Worm (Caenorhabditis elegans) whole organism, late embryonic: Measurements from ENCODE around the gene snpc-1.2.

Source experiments
- C08G9.2 ChIP-seq: sonication (generic microtip); optimal IDR thresholded peaks from 2 replicates; lab custom pipeline; 2016; ENCODE audit warnings: mild to moderate bottlenecking, missing genetic modification characterization, moderate library complexity, missing compliant biosample characterization
- C38D4.7 ChIP-seq: fragments of 200-800 bp; sonication (Bioruptor generic); optimal IDR thresholded peaks from 2 replicates; lab custom pipeline; 2018; ENCODE audit warnings: mild to moderate bottlenecking, missing genetic modification characterization, moderate library complexity, missing compliant biosample characterization
- K02D7.2 ChIP-seq: sonication (generic microtip); optimal IDR thresholded peaks from 2 replicates; lab custom pipeline; 2017; ENCODE audit warnings: mild to moderate bottlenecking, missing genetic modification characterization, missing compliant biosample characterization
- K09A11.1 ChIP-seq: sonication (generic microtip); optimal IDR thresholded peaks from 2 replicates; lab custom pipeline; 2017; ENCODE audit warnings: antibody characterized with exemption, mild to moderate bottlenecking, missing genetic modification characterization, missing compliant biosample characterization; ENCODE audit not compliant: insufficient read depth
- T23F11.4 ChIP-seq: fragments of 200-800 bp; sonication (Bioruptor generic); optimal IDR thresholded peaks from 2 replicates; lab custom pipeline; 2018; ENCODE audit warnings: mild to moderate bottlenecking, missing genetic modification characterization, missing compliant biosample characterization
- ahr-1 ChIP-seq: sonication (generic microtip); optimal IDR thresholded peaks from 2 replicates; lab custom pipeline; 2016; ENCODE audit warnings: missing genetic modification characterization, missing compliant biosample characterization
- ama-1 ChIP-seq: fragments of 150-350 bp; optimal IDR thresholded peaks from 2 replicates; lab custom pipeline; 2014
- ceh-14 ChIP-seq: sonication (generic microtip); optimal IDR thresholded peaks from 2 replicates; lab custom pipeline; 2016; ENCODE audit warnings: missing genotype, missing genetic modification characterization, missing compliant biosample characterization
- ceh-2 ChIP-seq: sonication (generic microtip); optimal IDR thresholded peaks from 2 replicates; lab custom pipeline; 2016; ENCODE audit warnings: missing genotype, missing genetic modification characterization, missing compliant biosample characterization
- ceh-24 ChIP-seq: sonication (generic microtip); optimal IDR thresholded peaks from 2 replicates; lab custom pipeline; 2016; ENCODE audit warnings: mild to moderate bottlenecking, missing genetic modification characterization, missing compliant biosample characterization
- ceh-30 ChIP-seq: fragments of 150-350 bp; optimal IDR thresholded peaks from 2 replicates; lab custom pipeline; 2014; ENCODE audit warnings: missing biosample characterization, missing genetic modification characterization
- ceh-31 ChIP-seq: sonication (generic microtip); optimal IDR thresholded peaks from 2 replicates; lab custom pipeline; 2016; ENCODE audit warnings: missing genetic modification characterization, missing compliant biosample characterization
- ceh-9 ChIP-seq: sonication (generic microtip); optimal IDR thresholded peaks from 2 replicates; lab custom pipeline; 2016; ENCODE audit warnings: mild to moderate bottlenecking, missing genetic modification characterization, inconsistent platforms, missing compliant biosample characterization
- dmd-4 ChIP-seq: sonication (generic microtip); optimal IDR thresholded peaks from 2 replicates; lab custom pipeline; 2016; ENCODE audit warnings: borderline replicate concordance, missing genetic modification characterization, missing compliant biosample characterization
- dve-1 ChIP-seq: sonication (generic microtip); optimal IDR thresholded peaks from 2 replicates; lab custom pipeline; 2017; ENCODE audit warnings: antibody characterized with exemption, mild to moderate bottlenecking, missing genetic modification characterization, missing compliant biosample characterization
- elt-4 ChIP-seq: sonication (generic microtip); optimal IDR thresholded peaks from 2 replicates; lab custom pipeline; 2016; ENCODE audit warnings: missing genetic modification characterization, missing compliant biosample characterization
- ets-4 ChIP-seq: sonication (generic microtip); optimal IDR thresholded peaks from 2 replicates; lab custom pipeline; 2016; ENCODE audit warnings: missing genetic modification characterization, missing compliant biosample characterization
- fax-1 ChIP-seq: sonication (generic microtip); optimal IDR thresholded peaks from 2 replicates; lab custom pipeline; 2016; ENCODE audit warnings: missing genotype, missing genetic modification characterization, missing compliant biosample characterization
- fkh-10 ChIP-seq: fragments of 150-350 bp; optimal IDR thresholded peaks from 2 replicates; lab custom pipeline; 2014; ENCODE audit warnings: missing biosample characterization, missing genetic modification reagents, missing genetic modification characterization
- hlh-13 ChIP-seq: fragments of 200-800 bp; sonication (Bioruptor generic); optimal IDR thresholded peaks from 2 replicates; lab custom pipeline; 2018; ENCODE audit warnings: mild to moderate bottlenecking, missing genetic modification characterization, missing compliant biosample characterization
- hlh-15 ChIP-seq: sonication (generic microtip); optimal IDR thresholded peaks from 2 replicates; lab custom pipeline; 2016; ENCODE audit warnings: missing genetic modification characterization, missing compliant biosample characterization
- hlh-6 ChIP-seq: sonication (generic microtip); optimal IDR thresholded peaks from 2 replicates; lab custom pipeline; 2016; ENCODE audit warnings: missing genotype, missing genetic modification characterization, missing compliant biosample characterization
- hlh-8 ChIP-seq: sonication (generic microtip); optimal IDR thresholded peaks from 2 replicates; lab custom pipeline; 2016; ENCODE audit warnings: missing genotype, missing genetic modification characterization, missing compliant biosample characterization
- lim-6 ChIP-seq: sonication (generic microtip); optimal IDR thresholded peaks from 2 replicates; lab custom pipeline; 2016; ENCODE audit warnings: missing genetic modification characterization, missing compliant biosample characterization
- mec-3 ChIP-seq: sonication (generic microtip); optimal IDR thresholded peaks from 2 replicates; lab custom pipeline; 2016; ENCODE audit warnings: borderline replicate concordance, missing genetic modification characterization, missing compliant biosample characterization
- nfya-1 ChIP-seq: sonication (generic microtip); optimal IDR thresholded peaks from 2 replicates; lab custom pipeline; 2017; ENCODE audit warnings: missing genetic modification characterization, mild to moderate bottlenecking, missing compliant biosample characterization, antibody characterized with exemption, moderate library complexity
- nhr-232 ChIP-seq: sonication (generic microtip); optimal IDR thresholded peaks from 2 replicates; lab custom pipeline; 2016; ENCODE audit warnings: missing genetic modification characterization, missing compliant biosample characterization
- npax-4 ChIP-seq: sonication (generic microtip); optimal IDR thresholded peaks from 2 replicates; lab custom pipeline; 2016; ENCODE audit warnings: missing genetic modification characterization, missing compliant biosample characterization
- pag-3 ChIP-seq: sonication (generic microtip); optimal IDR thresholded peaks from 2 replicates; lab custom pipeline; 2016; ENCODE audit warnings: missing compliant biosample characterization, missing genetic modification characterization, borderline replicate concordance
- pat-9 ChIP-seq: fragments of 200-800 bp; sonication (Bioruptor generic); optimal IDR thresholded peaks from 2 replicates; lab custom pipeline; 2018; ENCODE audit warnings: mild to moderate bottlenecking, missing genetic modification characterization, moderate library complexity, missing compliant biosample characterization
- pha-2 ChIP-seq: sonication (generic microtip); optimal IDR thresholded peaks from 2 replicates; lab custom pipeline; 2017; ENCODE audit warnings: mild to moderate bottlenecking, missing genetic modification characterization, missing compliant biosample characterization
- ref-2 ChIP-seq: sonication (generic microtip); optimal IDR thresholded peaks from 2 replicates; lab custom pipeline; 2016; ENCODE audit warnings: missing genetic modification characterization, missing compliant biosample characterization
- sdc-2 ChIP-seq: sonication (generic microtip); optimal IDR thresholded peaks from 2 replicates; lab custom pipeline; 2016; ENCODE audit warnings: missing genotype, missing genetic modification characterization, missing compliant biosample characterization
- sox-4 ChIP-seq: sonication (generic microtip); optimal IDR thresholded peaks from 2 replicates; lab custom pipeline; 2017; ENCODE audit warnings: mild to moderate bottlenecking, missing genetic modification characterization, inconsistent platforms, missing compliant biosample characterization
- syd-9 ChIP-seq: sonication (generic microtip); optimal IDR thresholded peaks from 2 replicates; lab custom pipeline; 2016; ENCODE audit warnings: mild to moderate bottlenecking, missing genetic modification characterization, moderate library complexity, missing compliant biosample characterization
- tbx-2 ChIP-seq: sonication (generic microtip); optimal IDR thresholded peaks from 2 replicates; lab custom pipeline; 2016; ENCODE audit warnings: missing genetic modification characterization, missing compliant biosample characterization
- tbx-7 ChIP-seq: sonication (generic microtip); optimal IDR thresholded peaks from 2 replicates; lab custom pipeline; 2016; ENCODE audit warnings: missing genotype, missing genetic modification characterization, missing compliant biosample characterization
- unc-3 ChIP-seq, 2 experiments: fragments of 200-800 bp in 1 of 2; sonication (Bioruptor generic) in 1 of 2; sonication (generic microtip) in 1 of 2; conservative IDR thresholded peaks in 1 of 2; optimal IDR thresholded peaks in 1 of 2; 2 replicates each; pipeline versions ENCODE4 v1.3.6 to Lab custom; 2016 to 2022; ENCODE audit warnings: missing compliant biosample characterization in 2 of 2, missing genetic modification characterization in 2 of 2, missing genetic modification reagents in 1 of 2
- unc-42 ChIP-seq: sonication (generic microtip); optimal IDR thresholded peaks from 2 replicates; lab custom pipeline; 2016; ENCODE audit warnings: missing genotype, missing genetic modification characterization, missing compliant biosample characterization
- unc-55 ChIP-seq: sonication (generic microtip); optimal IDR thresholded peaks from 2 replicates; lab custom pipeline; 2017; ENCODE audit warnings: missing biosample characterization, missing genetic modification reagents, missing genetic modification characterization
- unc-86 ChIP-seq: sonication (generic microtip); optimal IDR thresholded peaks from 2 replicates; lab custom pipeline; 2016; ENCODE audit warnings: missing genetic modification characterization, missing compliant biosample characterization
- zip-5 ChIP-seq: sonication (generic microtip); optimal IDR thresholded peaks from 2 replicates; lab custom pipeline; 2016; ENCODE audit warnings: missing genetic modification characterization, missing compliant biosample characterization
- ztf-16 ChIP-seq: sonication (generic microtip); optimal IDR thresholded peaks from 2 replicates; lab custom pipeline; 2017; ENCODE audit warnings: missing genetic modification characterization, missing compliant biosample characterization

Gene snpc-1.2

DNA sequence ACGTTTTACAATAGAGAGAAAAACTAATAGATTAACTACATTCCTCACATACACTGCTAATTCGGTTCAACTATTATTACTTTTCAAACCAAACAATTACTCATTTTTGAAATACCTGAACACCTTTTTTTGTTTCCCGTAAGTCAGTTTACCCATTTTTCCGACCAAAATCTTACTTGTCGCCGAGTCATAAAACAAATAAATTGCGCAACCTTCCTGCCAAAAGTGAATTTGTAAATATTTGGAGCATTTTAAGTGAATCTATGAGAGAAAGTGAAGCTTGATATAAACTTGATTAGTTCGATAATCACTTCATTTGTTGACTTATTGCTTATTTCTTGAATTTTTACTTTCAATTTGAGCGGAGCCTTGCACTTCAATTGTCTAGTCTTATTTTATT, 39.6 kb upstream of the snpc-1.2 start:
- TF ChIP-seq T23F11.4 (GFP tag; lab: Kevin White, UChicago) (no peak), pag-3 (tag; lab: Kevin White, UChicago) (no peak), zip-5 (tag; lab: Kevin White, UChicago) (no peak), mec-3 (tag; lab: Kevin White, UChicago) (no peak), unc-3 (GFP tag; conservative IDR thresholded peaks at IDR 0.05; lab: Robert Waterston, UW) (no peak), unc-3 (tag; optimal IDR thresholded peaks at IDR 0.05; lab: Kevin White, UChicago) (no peak), K02D7.2 (no peak), dmd-4 (tag; lab: Kevin White, UChicago) (no peak), hlh-13 (GFP tag; lab: Kevin White, UChicago) (no peak), hlh-15 (tag; lab: Kevin White, UChicago) (no peak), hlh-6 (tag; lab: Kevin White, UChicago) (no peak)

DNA sequence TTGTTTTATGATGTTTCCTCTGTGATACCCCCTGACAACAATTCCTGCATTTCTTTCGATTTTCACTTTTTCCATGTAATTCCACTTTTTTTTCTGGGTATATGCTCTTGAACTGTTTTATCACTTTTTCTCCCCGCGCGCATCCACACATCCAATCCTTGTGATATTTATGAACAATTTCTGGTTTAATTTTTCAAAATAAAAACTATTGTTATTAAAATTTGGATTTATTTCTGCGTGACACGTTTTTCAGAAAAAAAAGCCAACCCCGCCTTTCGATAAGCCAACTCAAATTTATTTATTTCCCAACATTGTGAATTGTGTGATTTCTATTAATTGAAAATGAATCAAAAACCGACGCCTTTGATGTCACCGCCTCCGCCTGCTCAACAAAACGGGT, 35.3 kb upstream of the snpc-1.2 start, which contains the start of gene Y39E4B.11:
TSS of gene Y39E4B.11 (plus strand) at position 301 of the 400 bp plus-strand sequence.
- TF ChIP-seq hlh-8 (tag; lab: Kevin White, UChicago) (no peak), K02D7.2 (peak; percentile 17)

DNA sequence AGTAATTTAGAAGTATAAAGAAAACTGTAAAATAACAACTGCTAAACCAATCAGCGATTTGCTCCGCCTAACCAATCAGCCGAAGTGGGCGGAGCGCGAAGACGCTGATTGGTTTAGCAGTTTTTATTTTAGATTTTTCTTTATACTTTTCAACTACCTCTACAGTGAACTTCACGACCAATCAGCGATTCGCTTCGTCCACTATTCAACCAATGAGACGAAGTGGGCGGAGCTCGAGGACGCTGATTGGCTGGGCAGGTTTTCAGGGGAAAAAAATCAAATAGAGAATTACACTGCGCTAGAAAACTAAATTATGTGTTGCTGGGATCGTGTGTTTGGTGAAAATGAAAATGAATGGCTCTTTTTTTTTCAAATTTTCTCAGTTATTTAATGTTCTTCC, 32.6 kb upstream of the snpc-1.2 start:
- TF ChIP-seq nfya-1 (tag; lab: Kevin White, UChicago): peak; percentile 94
- TF ChIP-seq hlh-8 (tag; lab: Kevin White, UChicago): no peak
- TF ChIP-seq, all 69 proteins: peak for 1

DNA sequence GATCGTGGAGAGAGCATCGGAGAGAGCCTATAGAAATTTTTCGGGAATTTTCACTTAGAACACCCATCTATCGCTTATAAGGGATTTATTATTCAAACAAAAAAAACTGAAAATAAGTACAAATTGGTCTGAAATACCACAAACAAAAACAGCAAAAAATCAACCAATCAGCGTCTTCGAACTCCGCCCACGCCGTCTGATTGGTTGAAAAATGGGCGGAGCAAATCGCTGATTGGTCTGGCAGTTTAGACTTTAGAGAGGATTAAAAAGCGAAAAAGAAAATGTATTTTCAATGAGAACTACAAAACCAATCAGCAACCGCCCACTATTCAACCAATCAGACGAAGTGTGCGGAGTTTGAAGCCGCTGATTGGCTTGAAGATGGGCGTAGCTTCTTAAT, 31.7 kb upstream of the snpc-1.2 start:
- TF ChIP-seq K09A11.1 (no peak), nfya-1 (tag; lab: Kevin White, UChicago) (peak; percentile 95), ref-2 (tag; lab: Kevin White, UChicago) (no peak), ceh-9 (no peak)

DNA sequence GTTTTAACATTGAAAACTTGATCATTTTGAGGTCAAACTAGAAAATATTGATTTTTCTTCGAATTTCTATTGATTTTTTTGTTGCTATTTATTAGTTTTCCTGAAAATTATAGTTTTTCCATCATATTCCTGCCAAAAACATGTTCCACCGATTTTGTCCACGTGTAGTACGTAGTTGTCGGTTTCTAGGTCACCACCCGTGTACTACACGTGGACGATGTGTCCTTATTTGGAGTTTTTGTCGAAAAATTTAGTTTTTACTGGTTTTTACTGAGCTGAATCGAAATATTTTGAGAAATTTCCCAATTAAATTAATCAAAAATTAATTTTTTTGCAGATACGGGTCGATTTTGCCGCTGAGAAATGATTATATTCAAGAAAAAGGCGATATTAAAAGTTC, 18.4 kb upstream of the snpc-1.2 start:
- TF ChIP-seq pag-3 (tag; lab: Kevin White, UChicago) (no peak), zip-5 (tag; lab: Kevin White, UChicago) (peak; percentile 64), ceh-30 (tag; lab: Kevin White, UChicago) (no peak), unc-42 (peak; percentile 21), pat-9 (tag; lab: Kevin White, UChicago) (no peak), ahr-1 (tag; lab: Kevin White, UChicago) (no peak), elt-4 (no peak), ztf-16 (tag; lab: Kevin White, UChicago) (no peak), npax-4 (tag; lab: Kevin White, UChicago) (no peak), tbx-2 (tag; lab: Kevin White, UChicago) (peak; percentile 82), pha-2 (tag; lab: Kevin White, UChicago) (no peak), C08G9.2 (peak; percentile 88), fkh-10 (GFP tag; lab: Kevin White, UChicago) (no peak), ceh-2 (tag; lab: Kevin White, UChicago) (peak; percentile 86), ceh-14 (tag; lab: Kevin White, UChicago) (peak; percentile 24), hlh-8 (tag; lab: Kevin White, UChicago) (peak; percentile 63), tbx-7 (peak; percentile 87), K09A11.1 (no peak), lim-6 (no peak), syd-9 (no peak), ets-4 (peak; percentile 74), unc-86 (peak; percentile 41), sdc-2 (no peak), ceh-9 (no peak), C38D4.7 (GFP tag; lab: Kevin White, UChicago) (no peak), sox-4 (no peak), hlh-13 (GFP tag; lab: Kevin White, UChicago) (no peak), ceh-24 (no peak), nhr-232 (tag; lab: Kevin White, UChicago) (no peak), dve-1 (tag; lab: Kevin White, UChicago) (no peak), nfya-1 (tag; lab: Kevin White, UChicago) (no peak), ceh-31 (peak; percentile 88), ama-1 (lab: Kevin White, UChicago) (no peak), unc-55 (no peak), fax-1 (tag; lab: Kevin White, UChicago) (peak; percentile 62), T23F11.4 (GFP tag; lab: Kevin White, UChicago) (no peak)
